Worm (Caenorhabditis elegans) whole organism, young adult: ENCODE data around the gene pho-12.

ENCODE experiments used
- F23B12.7 ChIP-seq: sonication (generic microtip); optimal IDR thresholded peaks from 2 replicates; lab custom pipeline; 2017; ENCODE audit warnings: missing genetic modification characterization, mild to moderate bottlenecking, missing compliant biosample characterization, antibody characterized with exemption, moderate library complexity; ENCODE audit not compliant: insufficient read depth
- F49E8.2 ChIP-seq: sonication (generic microtip); optimal IDR thresholded peaks from 3 replicates; lab custom pipeline; 2017; ENCODE audit warnings: missing genetic modification characterization, mild to moderate bottlenecking, missing compliant biosample characterization, antibody characterized with exemption, moderate library complexity; ENCODE audit not compliant: insufficient read depth
- aptf-3 ChIP-seq: fragments of 200-800 bp; sonication (Bioruptor generic); IDR thresholded peaks from 2 replicates; pipeline ENCODE4 v1.3.6; 2022; ENCODE audit warnings: missing genetic modification characterization, missing compliant biosample characterization
- bed-2 ChIP-seq: fragments of 200-800 bp; sonication (Bioruptor generic); IDR thresholded peaks from 2 replicates; pipeline ENCODE4 v1.3.6; 2022; ENCODE audit warnings: missing genetic modification reagents, missing genetic modification characterization, missing compliant biosample characterization
- lin-35 ChIP-seq, 3 experiments: fragments of 150-350 bp in 2 of 3; sonication (generic microtip) in 1 of 3; optimal IDR thresholded peaks; 2 replicates each; lab custom pipeline; 2014 to 2018; ENCODE audit warnings: missing biosample characterization in 3 of 3, missing genetic modification characterization in 3 of 3, missing genetic modification reagents in 3 of 3
- mcd-1 ChIP-seq: fragments of 200-800 bp; sonication (Bioruptor generic); IDR thresholded peaks from 2 replicates; pipeline ENCODE4 v1.3.6; 2022; ENCODE audit warnings: missing genetic modification reagents, missing genetic modification characterization, missing compliant biosample characterization
- snpc-1.3 ChIP-seq: sonication (generic microtip); optimal IDR thresholded peaks from 2 replicates; lab custom pipeline; 2017; ENCODE audit warnings: missing genetic modification characterization, mild to moderate bottlenecking, missing compliant biosample characterization, antibody characterized with exemption, moderate library complexity, missing genotype, missing genetic modification reagents; ENCODE audit not compliant: insufficient read depth
- snpc-4 ChIP-seq, 5 experiments: fragments of 150-350 bp in 1 of 5; sonication (generic microtip) in 4 of 5; optimal IDR thresholded peaks; 2 replicates each; lab custom pipeline; 2014 to 2018; ENCODE audit warnings: missing genetic modification characterization in 5 of 5, missing biosample characterization in 3 of 5, antibody characterized with exemption in 2 of 5, mild to moderate bottlenecking in 2 of 5, missing compliant biosample characterization in 2 of 5, missing genotype in 2 of 5, moderate library complexity in 2 of 5, missing genetic modification reagents in 1 of 5
- unc-130 ChIP-seq: sonication (generic microtip); optimal IDR thresholded peaks from 2 replicates; lab custom pipeline; 2016; ENCODE audit warnings: missing genetic modification reagents, missing genetic modification characterization, missing compliant biosample characterization
- unc-62 ChIP-seq: fragments of 150-350 bp; optimal IDR thresholded peaks from 2 replicates; lab custom pipeline; 2014; ENCODE audit warnings: missing biosample characterization, missing genetic modification reagents, missing genetic modification characterization
- xnd-1 ChIP-seq: sonication (generic microtip); optimal IDR thresholded peaks from 2 replicates; lab custom pipeline; 2016; ENCODE audit warnings: missing genotype, missing genetic modification reagents, missing genetic modification characterization, missing compliant biosample characterization
- ztf-18 ChIP-seq: sonication (generic microtip); optimal IDR thresholded peaks from 2 replicates; lab custom pipeline; 2016; ENCODE audit warnings: missing genotype, mild to moderate bottlenecking, missing genetic modification characterization, missing compliant biosample characterization

ce11 chrII:5099649-5100048, 39.0 kb upstream of the pho-12 start, which contains the start of gene C04G6.6:
- TF ChIP-seq unc-62 (GFP tag; lab: Kevin White, UChicago) (no peak), ztf-18 (no peak), mcd-1 (GFP tag; lab: Robert Waterston, UW) (no peak), snpc-1.3 (tag; lab: Kevin White, UChicago) (no peak), xnd-1 (tag; lab: Kevin White, UChicago) (no peak), F49E8.2 (no peak), unc-130 (no peak), F23B12.7 (no peak), aptf-3 (no peak), bed-2 (no peak), snpc-4 (GFP tag; optimal IDR thresholded peaks at IDR 0.05; lab: Kevin White, UChicago) (no peak), snpc-4 (tag; optimal IDR thresholded peaks at IDR 0.05; lab: Kevin White, UChicago) (no peak), lin-35 (GFP tag; optimal IDR thresholded peaks at IDR 0.05; lab: Kevin White, UChicago) (no peak)
